In genomic region chrII:15207562-15207961, ce11 we compare ENCODE assay signal across 6 worm cellular contexts.
TF ChIP-seq lines count a peak whose summit lies in the region.

No protein-coding gene starts in this region.

TF ChIP-seq in whole organism, L1 larva, 84 proteins besides CTCF, POLR2A, EP300 and RAD21:
- TF ChIP-seq egl-27 (tag; optimal IDR thresholded peaks at IDR 0.05; lab: Kevin White, UChicago) (no peak), ceh-88 (GFP tag; IDR thresholded peaks at IDR 0.05; lab: Robert Waterston, UW) (no peak), hlh-4 (tag; optimal IDR thresholded peaks at IDR 0.05; lab: Kevin White, UChicago) (no peak), elt-2 (tag; optimal IDR thresholded peaks at IDR 0.05; lab: Kevin White, UChicago) (peak; percentile 37), blmp-1 (tag; optimal IDR thresholded peaks at IDR 0.05; lab: Kevin White, UChicago) (peak; percentile 5), unc-130 (tag; optimal IDR thresholded peaks at IDR 0.05; lab: Kevin White, UChicago) (no peak), pag-3 (tag; optimal IDR thresholded peaks at IDR 0.05; lab: Kevin White, UChicago; ENCODE audit: borderline replicate concordance, insufficient read depth) (no peak)
TF ChIP-seq in whole organism, L1 larva: peak in this region for 2.

TF ChIP-seq in whole organism, L2 larva, 48 proteins besides CTCF, POLR2A, EP300 and RAD21:
- peak; percentile 38 for TF ChIP-seq fos-1 (tag; optimal IDR thresholded peaks at IDR 0.05; lab: Kevin White, UChicago)
- TF ChIP-seq sma-9 (GFP tag; optimal IDR thresholded peaks at IDR 0.05; lab: Kevin White, UChicago) = peak; percentile 31
- no peak for TF ChIP-seq sma-9 (tag; optimal IDR thresholded peaks at IDR 0.05; lab: Kevin White, UChicago)
- TF ChIP-seq elt-3 (tag; optimal IDR thresholded peaks at IDR 0.05; lab: Kevin White, UChicago) = no peak

TF ChIP-seq in whole organism, L3 larva, 47 proteins besides CTCF, POLR2A, EP300 and RAD21:
- TF ChIP-seq elt-2 (tag; optimal IDR thresholded peaks at IDR 0.05; lab: Kevin White, UChicago) (peak; percentile 67), pha-4 (tag; optimal IDR thresholded peaks at IDR 0.05; lab: Kevin White, UChicago) (peak; percentile 40), nhr-76 (tag; optimal IDR thresholded peaks at IDR 0.05; lab: Kevin White, UChicago) (no peak), nhr-28 (tag; optimal IDR thresholded peaks at IDR 0.05; lab: Kevin White, UChicago) (no peak), ama-1 (optimal IDR thresholded peaks at IDR 0.05; lab: Kevin White, UChicago) (peak; percentile 42)

TF ChIP-seq in whole organism, L4 larva, 104 proteins besides CTCF, POLR2A, EP300 and RAD21:
- TF ChIP-seq dmd-6 (GFP tag; IDR thresholded peaks at IDR 0.05; lab: Robert Waterston, UW) (peak; percentile 21; the same call in 1 of the 2 replicates), aha-1 (tag; lab: Kevin White, UChicago) (peak; percentile 33), ZK337.2 (GFP tag; IDR thresholded peaks at IDR 0.05; lab: Robert Waterston, UW) (no peak), hlh-11 (tag; optimal IDR thresholded peaks at IDR 0.05; lab: Kevin White, UChicago) (peak; percentile 48), zag-1 (tag; optimal IDR thresholded peaks at IDR 0.05; lab: Kevin White, UChicago) (no peak), daf-16 (GFP tag; optimal IDR thresholded peaks at IDR 0.05; lab: Kevin White, UChicago) (no peak), daf-16 (tag; optimal IDR thresholded peaks at IDR 0.05; lab: Kevin White, UChicago) (peak; percentile 53), snpc-1.2 (GFP tag; IDR thresholded peaks at IDR 0.05; lab: Robert Waterston, UW) (no peak), hif-1 (tag; optimal IDR thresholded peaks at IDR 0.05; lab: Kevin White, UChicago) (peak in 1 of 2 experiments; percentile 74), dve-1 (tag; optimal IDR thresholded peaks at IDR 0.05; lab: Kevin White, UChicago; ENCODE audit: insufficient read depth) (peak; percentile 34), tra-1 (GFP tag; IDR thresholded peaks at IDR 0.05; lab: Robert Waterston, UW) (0 out of 2 replicates have a peak, but pooled peaks have one; percentile 24), hlh-30 (tag; optimal IDR thresholded peaks at IDR 0.05; lab: Kevin White, UChicago; ENCODE audit: insufficient read depth) (peak; percentile 8), nhr-28 (tag; optimal IDR thresholded peaks at IDR 0.05; lab: Kevin White, UChicago) (no peak), pqm-1 (tag; optimal IDR thresholded peaks at IDR 0.05; lab: Kevin White, UChicago) (peak; percentile 47), vab-7 (GFP tag; IDR thresholded peaks at IDR 0.05; lab: Robert Waterston, UW) (no peak)

TF ChIP-seq in whole organism, late embryonic, 69 proteins besides CTCF, POLR2A, EP300 and RAD21:
- TF ChIP-seq K09A11.1 (tag; optimal IDR thresholded peaks at IDR 0.05; lab: Kevin White, UChicago; ENCODE audit: insufficient read depth) = no peak
- TF ChIP-seq ceh-19 (GFP tag; optimal IDR thresholded peaks at IDR 0.05; lab: Kevin White, UChicago) = no peak
- TF ChIP-seq unc-42 (tag; optimal IDR thresholded peaks at IDR 0.05; lab: Kevin White, UChicago) = no peak
- peak; percentile 67 for TF ChIP-seq elt-2 (tag; optimal IDR thresholded peaks at IDR 0.05; lab: Kevin White, UChicago)
- TF ChIP-seq ceh-48 (tag; optimal IDR thresholded peaks at IDR 0.05; lab: Kevin White, UChicago) = no peak
- TF ChIP-seq hlh-30 (tag; optimal IDR thresholded peaks at IDR 0.05; lab: Kevin White, UChicago; ENCODE audit: insufficient read depth) = no peak

TF ChIP-seq in whole organism, young adult, 124 proteins besides CTCF, POLR2A, EP300 and RAD21:
- 0 out of 2 replicates have a peak, but pooled peaks have one; percentile 5 for TF ChIP-seq ztf-25 (GFP tag; IDR thresholded peaks at IDR 0.05; lab: Robert Waterston, UW)
- no peak for TF ChIP-seq aptf-3 (GFP tag; IDR thresholded peaks at IDR 0.05; lab: Robert Waterston, UW)
- no peak for TF ChIP-seq F57C9.4 (tag; optimal IDR thresholded peaks at IDR 0.05; lab: Kevin White, UChicago)
- peak; percentile 65 for TF ChIP-seq nhr-80 (tag; optimal IDR thresholded peaks at IDR 0.05; lab: Kevin White, UChicago)
- no peak for TF ChIP-seq bed-2 (GFP tag; IDR thresholded peaks at IDR 0.05; lab: Robert Waterston, UW)
- no peak for TF ChIP-seq nhr-179 (tag; optimal IDR thresholded peaks at IDR 0.05; lab: Kevin White, UChicago)
